Worm (Caenorhabditis elegans): ENCODE results near the gene F57F4.2.

F57F4.2 gene

DNA sequence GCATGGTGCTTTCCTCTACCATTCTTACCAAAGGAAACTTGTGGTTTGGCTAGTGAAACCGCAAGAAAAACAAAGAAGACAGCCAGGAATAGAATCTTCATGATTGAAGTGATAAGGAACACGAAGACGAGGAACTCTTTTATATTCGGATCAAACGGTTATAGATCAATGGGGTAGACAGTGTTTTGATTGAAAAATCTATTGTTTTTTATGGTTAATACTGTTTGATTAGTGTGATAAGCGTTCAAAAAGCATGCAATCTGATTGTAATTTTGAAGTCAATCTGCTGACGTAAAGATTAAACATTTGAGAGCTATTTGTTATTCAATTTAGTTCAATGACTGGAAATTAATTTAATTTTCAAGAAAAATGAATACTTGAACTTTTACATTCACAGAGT lies at the start of gene F57F4.2:
F57F4.2 (minus strand) TSS at position 101 of the 400 bp plus-strand sequence.
- no peak for TF ChIP-seq peb-1 (tag; optimal IDR thresholded peaks at IDR 0.05)
- no peak for TF ChIP-seq egl-27 (tag; optimal IDR thresholded peaks at IDR 0.05)
- no peak for TF ChIP-seq Y55F3AM.14 (GFP tag; optimal IDR thresholded peaks at IDR 0.05)
- TF ChIP-seq ama-1 (optimal IDR thresholded peaks at IDR 0.05): no peak
- no peak for TF ChIP-seq nhr-23 (tag; optimal IDR thresholded peaks at IDR 0.05)
- TF ChIP-seq nhr-21 (tag; optimal IDR thresholded peaks at IDR 0.05): no peak
- TF ChIP-seq ceh-82 (tag; optimal IDR thresholded peaks at IDR 0.05): no peak
- no peak for TF ChIP-seq ztf-4 (tag; optimal IDR thresholded peaks at IDR 0.05)
- no peak for TF ChIP-seq aly-2 (tag; optimal IDR thresholded peaks at IDR 0.05)
- TF ChIP-seq gmeb-1 (tag; optimal IDR thresholded peaks at IDR 0.05): no peak
- no peak for TF ChIP-seq skn-1 (tag; optimal IDR thresholded peaks at IDR 0.05)
- no peak for TF ChIP-seq F13H6.1 (tag; optimal IDR thresholded peaks at IDR 0.05)
- no peak for TF ChIP-seq dmd-4 (tag; optimal IDR thresholded peaks at IDR 0.05)
- no peak for TF ChIP-seq ZK546.5 (tag; optimal IDR thresholded peaks at IDR 0.05)
- TF ChIP-seq mdl-1 (tag; optimal IDR thresholded peaks at IDR 0.05): no peak
- TF ChIP-seq ztf-11 (tag; optimal IDR thresholded peaks at IDR 0.05): no peak
- TF ChIP-seq nhr-129 (tag; optimal IDR thresholded peaks at IDR 0.05): no peak
- no peak for TF ChIP-seq nhr-12 (tag; optimal IDR thresholded peaks at IDR 0.05)
- no peak for TF ChIP-seq unc-55 (GFP tag; optimal IDR thresholded peaks at IDR 0.05)
- TF ChIP-seq snpc-4 (tag; optimal IDR thresholded peaks at IDR 0.05): no peak

DNA sequence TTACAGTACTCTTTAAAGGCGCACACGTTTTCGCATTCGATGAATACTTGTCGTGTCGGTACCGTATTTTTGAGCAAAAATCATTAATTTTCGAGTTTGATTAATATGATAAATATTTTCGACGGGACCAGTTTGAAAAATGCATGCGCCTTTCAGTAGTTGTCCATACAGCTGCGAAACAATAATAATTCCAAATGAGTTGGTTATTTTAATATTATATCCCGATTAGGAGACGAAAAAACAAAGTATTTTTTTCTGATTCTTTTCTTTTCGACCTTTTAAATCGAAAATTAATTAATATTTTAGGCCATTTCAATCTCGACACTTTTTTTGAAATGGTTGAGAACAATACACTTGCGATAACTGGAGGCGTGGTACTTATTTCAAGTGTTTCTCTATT lies 49.1 kb upstream of the F57F4.2 start, which contains the start of gene T05H4.4:
T05H4.4 (plus strand) TSS at position 301 of the 400 bp plus-strand sequence.
- TF ChIP-seq sem-4 (tag; optimal IDR thresholded peaks at IDR 0.05): no peak
- TF ChIP-seq crh-2 (tag; optimal IDR thresholded peaks at IDR 0.05): no peak
- no peak for TF ChIP-seq peb-1 (tag; optimal IDR thresholded peaks at IDR 0.05)
- no peak for TF ChIP-seq ztf-11 (tag; optimal IDR thresholded peaks at IDR 0.05)
- TF ChIP-seq nhr-25 (tag; optimal IDR thresholded peaks at IDR 0.05): no peak
- no peak for TF ChIP-seq lin-11 (tag; optimal IDR thresholded peaks at IDR 0.05)
- TF ChIP-seq nhr-129 (tag; optimal IDR thresholded peaks at IDR 0.05): no peak
- TF ChIP-seq unc-39 (tag; optimal IDR thresholded peaks at IDR 0.05): no peak
- no peak for TF ChIP-seq unc-55 (GFP tag; optimal IDR thresholded peaks at IDR 0.05)
- no peak for TF ChIP-seq fos-1 (tag; optimal IDR thresholded peaks at IDR 0.05)
- no peak for TF ChIP-seq R02D3.7 (tag; optimal IDR thresholded peaks at IDR 0.05)
- no peak for TF ChIP-seq gmeb-1 (tag; optimal IDR thresholded peaks at IDR 0.05)
- TF ChIP-seq mdl-1 (tag; optimal IDR thresholded peaks at IDR 0.05): no peak

DNA sequence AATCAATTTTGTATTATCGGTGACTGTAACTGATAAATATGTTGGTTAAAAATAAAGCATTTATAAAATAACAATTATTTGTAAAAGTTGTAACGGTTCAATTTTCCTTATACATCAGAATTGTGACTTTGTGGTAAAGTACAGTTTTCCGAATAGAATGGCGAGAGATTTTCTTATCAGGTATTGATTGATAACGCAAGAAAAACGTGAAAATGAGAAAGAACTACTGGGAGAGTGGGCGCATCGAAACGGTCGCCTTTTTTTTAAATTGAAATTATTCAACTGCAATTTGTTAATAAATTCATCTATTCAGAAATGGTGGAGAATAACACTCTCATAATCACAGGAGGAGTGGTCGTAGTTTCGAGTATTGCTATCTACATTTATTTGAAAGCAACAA lies 46.8 kb upstream of the F57F4.2 start, which contains the start of gene hpo-19:
hpo-19 (plus strand) TSS at position 314 of the 400 bp plus-strand sequence.
- TF ChIP-seq mbf-1 (tag; optimal IDR thresholded peaks at IDR 0.05) (no peak), nhr-25 (tag; optimal IDR thresholded peaks at IDR 0.05) (no peak), skn-1 (tag; optimal IDR thresholded peaks at IDR 0.05) (no peak), nhr-21 (tag; optimal IDR thresholded peaks at IDR 0.05) (peak; percentile 20), fos-1 (tag; optimal IDR thresholded peaks at IDR 0.05) (peak; percentile 34)

DNA sequence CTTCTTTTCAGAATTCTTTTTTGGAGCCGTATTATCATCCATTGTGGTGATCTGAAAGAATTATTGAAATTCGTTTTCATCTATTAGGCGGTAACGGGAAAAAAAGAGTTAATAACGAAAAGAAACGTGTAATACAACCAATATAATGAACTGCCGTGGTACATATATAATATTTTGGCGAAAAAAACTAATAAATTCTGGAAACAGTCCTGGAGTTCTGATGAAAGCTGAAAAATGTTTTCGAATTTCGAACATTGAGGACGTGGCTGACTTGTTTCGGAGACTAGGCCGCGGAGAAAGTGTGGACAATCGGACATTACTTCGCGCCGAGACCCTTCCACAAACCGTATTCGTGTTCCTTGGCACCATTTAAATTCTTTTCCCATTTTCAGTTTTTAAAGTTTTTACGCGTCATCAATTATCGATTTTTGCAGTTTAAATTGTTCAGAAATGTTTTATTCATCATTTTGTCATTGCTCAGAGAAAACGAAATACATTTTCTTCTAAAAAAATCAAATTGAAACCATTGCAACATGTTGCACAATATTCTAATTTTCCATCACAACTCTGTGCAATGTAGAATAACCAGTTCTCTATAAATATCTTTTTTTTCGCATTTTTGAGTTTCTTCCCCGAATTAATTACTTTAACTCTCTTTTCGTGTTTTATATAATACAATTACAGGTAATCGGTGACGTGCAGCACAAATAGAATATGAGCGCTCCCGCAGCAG lies 44.1 kb upstream of the F57F4.2 start, which contains the start of the genes gad-1 and erfa-1:
gad-1 (minus strand) TSS at position 51 of the 733 bp plus-strand sequence.
erfa-1 (plus strand) TSS at position 683 of the 733 bp plus-strand sequence.
- no peak for TF ChIP-seq dmd-4 (tag; optimal IDR thresholded peaks at IDR 0.05)
- TF ChIP-seq nhr-6 (tag; optimal IDR thresholded peaks at IDR 0.05): no peak
- no peak for TF ChIP-seq nhr-237 (tag; optimal IDR thresholded peaks at IDR 0.05)
- peak; percentile 71 for TF ChIP-seq nhr-129 (tag; optimal IDR thresholded peaks at IDR 0.05)
- peak; percentile 24 to 91 for TF ChIP-seq lsy-2 (tag; optimal IDR thresholded peaks at IDR 0.05)
- TF ChIP-seq sma-3 (GFP tag; optimal IDR thresholded peaks at IDR 0.05): peak; percentile 26
- peak; percentile 60 for TF ChIP-seq sma-9 (GFP tag; optimal IDR thresholded peaks at IDR 0.05)
- no peak for TF ChIP-seq sma-9 (tag; optimal IDR thresholded peaks at IDR 0.05)
- TF ChIP-seq nhr-11 (tag; optimal IDR thresholded peaks at IDR 0.05): no peak
- no peak for TF ChIP-seq alr-1 (tag; optimal IDR thresholded peaks at IDR 0.05)
- peak; percentile 24 for TF ChIP-seq lin-13 (GFP tag; optimal IDR thresholded peaks at IDR 0.05)
- TF ChIP-seq F13H6.1 (tag; optimal IDR thresholded peaks at IDR 0.05): peak; percentile 2
- TF ChIP-seq ztf-1 (GFP tag; conservative IDR thresholded peaks at IDR 0.05): no peak
- peak; percentile 84 for TF ChIP-seq unc-55 (GFP tag; optimal IDR thresholded peaks at IDR 0.05)
- TF ChIP-seq skn-1 (tag; optimal IDR thresholded peaks at IDR 0.05): no peak
- TF ChIP-seq mdl-1 (tag; optimal IDR thresholded peaks at IDR 0.05): no peak
- TF ChIP-seq fos-1 (tag; optimal IDR thresholded peaks at IDR 0.05): no peak
- no peak for TF ChIP-seq egl-27 (tag; optimal IDR thresholded peaks at IDR 0.05)
- no peak for TF ChIP-seq ama-1 (optimal IDR thresholded peaks at IDR 0.05)
- peak; percentile 60 for TF ChIP-seq C34F6.9 (tag; optimal IDR thresholded peaks at IDR 0.05)
- no peak for TF ChIP-seq zag-1 (tag; optimal IDR thresholded peaks at IDR 0.05)
- peak; percentile 46 for TF ChIP-seq nhr-21 (tag; optimal IDR thresholded peaks at IDR 0.05)
- TF ChIP-seq mbf-1 (tag; optimal IDR thresholded peaks at IDR 0.05): no peak
- TF ChIP-seq lin-39 (tag; optimal IDR thresholded peaks at IDR 0.05): no peak
- TF ChIP-seq ceh-82 (tag; optimal IDR thresholded peaks at IDR 0.05): no peak
- peak; percentile 65 for TF ChIP-seq crh-2 (tag; optimal IDR thresholded peaks at IDR 0.05)
- peak; percentile 38 for TF ChIP-seq nhr-25 (tag; optimal IDR thresholded peaks at IDR 0.05)
- peak; percentile 16 for TF ChIP-seq lin-11 (tag; optimal IDR thresholded peaks at IDR 0.05)
